Worm (Caenorhabditis elegans) whole organism, L4 larva: Measurements from ENCODE around the gene F25E5.5.

ENCODE experiments used
- T20F7.1 ChIP-seq: fragments of 200-800 bp; sonication (Bioruptor generic); optimal IDR thresholded peaks from 2 replicates; lab custom pipeline; 2018; ENCODE audit warnings: mild to moderate bottlenecking, missing genetic modification characterization, missing compliant biosample characterization
- T26A8.4 ChIP-seq: fragments of 200-800 bp; sonication (Bioruptor generic); IDR thresholded peaks from 2 replicates; pipeline ENCODE4 v1.3.6; 2022; ENCODE audit warnings: missing genetic modification characterization, missing compliant biosample characterization
- Y5F2A.4 ChIP-seq: fragments of 200-800 bp; sonication (Bioruptor generic); optimal IDR thresholded peaks from 2 replicates; lab custom pipeline; 2018; ENCODE audit warnings: mild to moderate bottlenecking, missing genetic modification characterization, missing compliant biosample characterization
- aha-1 ChIP-seq: fragments of 150-350 bp; peaks from one replicate; lab custom pipeline; 2014; ENCODE audit warnings: missing biosample characterization, missing genetic modification characterization
- aly-2 ChIP-seq: sonication (generic microtip); optimal IDR thresholded peaks from 2 replicates; lab custom pipeline; 2018; ENCODE audit warnings: missing biosample characterization, missing genetic modification characterization
- ama-1 ChIP-seq: fragments of 150-350 bp; optimal IDR thresholded peaks from 2 replicates; lab custom pipeline; 2014; ENCODE audit warnings: inconsistent platforms, mixed read lengths
- ces-1 ChIP-seq: fragments of 150-350 bp; sonication (generic microtip); optimal IDR thresholded peaks from 4 replicates; lab custom pipeline; 2014; ENCODE audit warnings: missing biosample characterization, missing genetic modification reagents, missing genetic modification characterization
- cey-2 ChIP-seq: sonication (generic microtip); optimal IDR thresholded peaks from 3 replicates; lab custom pipeline; 2017; ENCODE audit warnings: missing genetic modification characterization, mild to moderate bottlenecking, missing compliant biosample characterization, antibody characterized with exemption, borderline replicate concordance; ENCODE audit not compliant: insufficient read depth
- daf-12 ChIP-seq: fragments of 150-350 bp; optimal IDR thresholded peaks from 2 replicates; lab custom pipeline; 2014; ENCODE audit warnings: missing biosample characterization, missing genetic modification reagents, missing genetic modification characterization
- dmd-6 ChIP-seq: fragments of 200-800 bp; sonication (Bioruptor generic); IDR thresholded peaks from 2 replicates; pipeline ENCODE4 v1.3.6; 2022; ENCODE audit warnings: missing genetic modification reagents, missing genetic modification characterization, missing compliant biosample characterization
- dpl-1 ChIP-seq: fragments of 150-350 bp; optimal IDR thresholded peaks from 2 replicates; lab custom pipeline; 2014; ENCODE audit warnings: missing biosample characterization, missing genetic modification reagents, missing genetic modification characterization
- duxl-1 ChIP-seq: sonication (generic microtip); optimal IDR thresholded peaks from 2 replicates; lab custom pipeline; 2016; ENCODE audit warnings: mild to moderate bottlenecking, missing genetic modification characterization, moderate library complexity, missing compliant biosample characterization; ENCODE audit not compliant: poor library complexity
- egl-27 ChIP-seq: sonication (generic microtip); optimal IDR thresholded peaks from 3 replicates; lab custom pipeline; 2017; ENCODE audit warnings: missing biosample characterization, missing genetic modification reagents, missing genetic modification characterization
- gei-8 ChIP-seq: fragments of 200-800 bp; sonication (Bioruptor generic); optimal IDR thresholded peaks from 2 replicates; lab custom pipeline; 2018; ENCODE audit warnings: mild to moderate bottlenecking, missing genetic modification characterization, missing compliant biosample characterization
- hif-1 ChIP-seq, 2 experiments: sonication (generic microtip); optimal IDR thresholded peaks; 2 replicates each; lab custom pipeline; 2016 to 2017; ENCODE audit warnings: missing compliant biosample characterization in 2 of 2, missing genetic modification characterization in 2 of 2, missing genetic modification reagents in 2 of 2, missing genotype in 2 of 2, mild to moderate bottlenecking in 1 of 2
- hlh-11 ChIP-seq: fragments of 200-800 bp; sonication (Bioruptor generic); optimal IDR thresholded peaks from 2 replicates; lab custom pipeline; 2018; ENCODE audit warnings: mild to moderate bottlenecking, missing genetic modification characterization, missing compliant biosample characterization
- hlh-30 ChIP-seq: sonication (generic microtip); optimal IDR thresholded peaks from 2 replicates; lab custom pipeline; 2017; ENCODE audit warnings: antibody characterized with exemption, mild to moderate bottlenecking, missing genetic modification characterization, missing compliant biosample characterization; ENCODE audit not compliant: insufficient read depth
- lin-1 ChIP-seq: fragments of 200-800 bp; sonication (Bioruptor generic); IDR thresholded peaks from 2 replicates; pipeline ENCODE4 v1.3.6; 2022; ENCODE audit warnings: missing genetic modification reagents, missing genetic modification characterization, missing compliant biosample characterization
- lin-29 ChIP-seq: fragments of 200-800 bp; sonication (Bioruptor generic); IDR thresholded peaks from 2 replicates; pipeline ENCODE4 v1.3.6; 2022; ENCODE audit warnings: missing genetic modification reagents, missing genetic modification characterization, missing compliant biosample characterization
- lin-38 ChIP-seq: fragments of 200-800 bp; sonication (Bioruptor generic); IDR thresholded peaks from 2 replicates; pipeline ENCODE4 v1.3.6; 2022; ENCODE audit warnings: missing genetic modification reagents, missing genetic modification characterization, missing compliant biosample characterization
- lsy-2 ChIP-seq, 2 experiments: fragments of 150-350 bp in 1 of 2; sonication (generic microtip) in 1 of 2; optimal IDR thresholded peaks; 2 replicates each; lab custom pipeline; 2014 to 2017; ENCODE audit warnings: missing biosample characterization in 2 of 2, missing genetic modification characterization in 2 of 2
- madf-9 ChIP-seq: fragments of 200-800 bp; sonication (Bioruptor generic); conservative IDR thresholded peaks from 2 replicates; pipeline ENCODE4 v1.3.6; 2022; ENCODE audit warnings: missing genetic modification reagents, missing genetic modification characterization, missing compliant biosample characterization
- mdl-1 ChIP-seq, 2 experiments: fragments of 150-350 bp in 1 of 2; sonication (generic microtip) in 1 of 2; optimal IDR thresholded peaks; 2 replicates each; lab custom pipeline; 2014 to 2017; ENCODE audit warnings: missing biosample characterization in 2 of 2, missing genetic modification characterization in 2 of 2
- mdt-29 ChIP-seq: fragments of 200-800 bp; sonication (Bioruptor generic); IDR thresholded peaks from 2 replicates; pipeline ENCODE4 v1.3.6; 2022; ENCODE audit warnings: missing genetic modification reagents, missing genetic modification characterization, missing compliant biosample characterization
- mep-1 ChIP-seq: fragments of 150-350 bp; sonication (generic microtip); optimal IDR thresholded peaks from 3 replicates; lab custom pipeline; 2014; ENCODE audit warnings: missing biosample characterization, missing genetic modification characterization
- mes-2 ChIP-seq: sonication (generic microtip); optimal IDR thresholded peaks from 2 replicates; lab custom pipeline; 2016; ENCODE audit warnings: missing genotype, mild to moderate bottlenecking, missing genetic modification characterization, missing compliant biosample characterization; ENCODE audit not compliant: poor library complexity, severe bottlenecking
- mxl-2 ChIP-seq: fragments of 200-800 bp; sonication (Bioruptor generic); conservative IDR thresholded peaks from 2 replicates; pipeline ENCODE4 v1.3.6; 2022; ENCODE audit warnings: missing genetic modification reagents, missing genetic modification characterization, missing compliant biosample characterization
- mxl-3 ChIP-seq: fragments of 200-800 bp; sonication (Bioruptor generic); optimal IDR thresholded peaks from 2 replicates; lab custom pipeline; 2018; ENCODE audit warnings: mild to moderate bottlenecking, missing genetic modification characterization, missing compliant biosample characterization
- nhr-25 ChIP-seq: sonication (generic microtip); optimal IDR thresholded peaks from 2 replicates; lab custom pipeline; 2017; ENCODE audit warnings: missing genetic modification characterization, mild to moderate bottlenecking, missing compliant biosample characterization, antibody characterized with exemption, moderate library complexity, borderline replicate concordance; ENCODE audit not compliant: insufficient read depth
- nhr-28 ChIP-seq: fragments of 150-350 bp; optimal IDR thresholded peaks from 2 replicates; lab custom pipeline; 2014; ENCODE audit warnings: missing biosample characterization, missing genetic modification characterization
- nhr-42 ChIP-seq: fragments of 200-800 bp; sonication (Bioruptor generic); IDR thresholded peaks from 2 replicates; pipeline ENCODE4 v1.3.6; 2022; ENCODE audit warnings: missing genetic modification characterization, missing compliant biosample characterization
- nhr-48 ChIP-seq: sonication (generic microtip); optimal IDR thresholded peaks from 2 replicates; lab custom pipeline; 2016; ENCODE audit warnings: mild to moderate bottlenecking, missing genetic modification characterization, missing compliant biosample characterization
- nhr-77 ChIP-seq: fragments of 150-350 bp; optimal IDR thresholded peaks from 2 replicates; lab custom pipeline; 2014; ENCODE audit warnings: missing biosample characterization, missing genetic modification characterization
- php-3 ChIP-seq: fragments of 200-800 bp; sonication (Bioruptor generic); IDR thresholded peaks from 2 replicates; pipeline ENCODE4 v1.3.6; 2022; ENCODE audit warnings: missing genetic modification reagents, missing genetic modification characterization, missing compliant biosample characterization
- snpc-1.2 ChIP-seq: fragments of 200-800 bp; sonication (Bioruptor generic); IDR thresholded peaks from 2 replicates; pipeline ENCODE4 v1.3.6; 2022; ENCODE audit warnings: missing genetic modification reagents, missing genetic modification characterization, missing compliant biosample characterization
- tra-1 ChIP-seq: fragments of 200-800 bp; sonication (Bioruptor generic); IDR thresholded peaks from 2 replicates; pipeline ENCODE4 v1.3.6; 2022; ENCODE audit warnings: missing genetic modification reagents, missing genetic modification characterization, missing compliant biosample characterization
- unc-130 ChIP-seq: sonication (generic microtip); optimal IDR thresholded peaks from 2 replicates; lab custom pipeline; 2016; ENCODE audit warnings: missing genetic modification reagents, missing genetic modification characterization, missing compliant biosample characterization
- unc-62 ChIP-seq, 3 experiments: fragments of 150-350 bp in 1 of 3; sonication (generic microtip); optimal IDR thresholded peaks in 2 of 3; peaks in 1 of 3; 1 replicate in 1 of 3; 2 replicates in 2 of 3; lab custom pipeline; 2014 to 2017; ENCODE audit warnings: missing biosample characterization in 3 of 3, missing genetic modification characterization in 3 of 3, missing genetic modification reagents in 3 of 3, missing genotype in 1 of 3
- ztf-7 ChIP-seq: fragments of 150-350 bp; optimal IDR thresholded peaks from 2 replicates; lab custom pipeline; 2014; ENCODE audit warnings: missing biosample characterization, missing genetic modification characterization

The F25E5.5 gene

DNA sequence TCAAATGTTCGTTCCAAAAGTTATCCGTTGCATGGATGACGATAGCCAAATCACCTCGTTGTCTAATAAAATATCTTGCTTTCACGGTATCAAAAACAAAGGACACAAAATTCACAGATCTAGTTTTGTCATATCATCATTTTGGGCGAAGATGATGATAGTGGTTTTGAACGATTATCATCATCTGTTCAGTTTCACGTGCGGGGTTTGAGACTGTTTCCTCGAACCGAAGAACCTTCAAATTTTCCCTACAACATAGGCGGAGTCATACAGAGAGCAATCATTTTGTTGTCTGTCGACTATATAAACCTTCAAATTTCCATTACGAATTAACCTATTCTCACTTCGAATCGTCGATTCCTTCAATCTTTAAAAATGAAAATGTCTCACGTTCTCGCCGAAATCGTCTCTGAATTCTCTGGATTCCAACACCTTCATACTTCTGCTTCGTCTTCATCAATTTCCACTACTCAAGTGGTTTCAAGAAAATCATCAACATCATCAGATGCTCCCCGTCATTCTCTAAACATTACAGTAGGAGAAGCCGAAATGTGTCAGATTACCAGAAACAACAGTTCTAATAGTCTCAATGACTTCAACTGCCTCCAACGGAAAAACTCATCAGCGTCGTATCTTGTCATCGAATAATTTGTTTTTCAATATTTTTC is 33.8 kb upstream of the F25E5.5 start, which contains the start of gene F18E3.11:
Gene F18E3.11 (plus strand): TSS at position 376 of the 668 bp plus-strand sequence.
- TF ChIP-seq nhr-48 (tag; lab: Kevin White, UChicago) (peak; percentile 76), aly-2 (no peak), unc-130 (GFP tag; lab: Kevin White, UChicago) (no peak), nhr-28 (tag; lab: Kevin White, UChicago) (peak; percentile 90), nhr-25 (peak; percentile 72), duxl-1 (tag; lab: Kevin White, UChicago) (peak; percentile 10), tra-1 (0 out of 2 replicates have a peak, but pooled peaks have one; percentile 29), hlh-11 (tag; lab: Kevin White, UChicago) (peak; percentile 71), ces-1 (GFP tag; lab: Kevin White, UChicago) (no peak), aha-1 (peak; percentile 77), hif-1 (tag; optimal IDR thresholded peaks at IDR 0.05; lab: Kevin White, UChicago) (peak in 1 of 2 experiments; percentile 50), madf-9 (no peak), php-3 (GFP tag; lab: Robert Waterston, UW) (no peak), dmd-6 (peak; percentile 23; the same call in 1 of the 2 replicates), mdl-1 (tag; optimal IDR thresholded peaks at IDR 0.05; lab: Kevin White, UChicago) (peak in 1 of 2 experiments; percentile 69), mxl-3 (peak; percentile 45), unc-62 (GFP tag; optimal IDR thresholded peaks at IDR 0.05 in 1 of 2; lab: Kevin White, UChicago) (peak in 1 of 2 experiments; percentile 80), unc-62 (tag; optimal IDR thresholded peaks at IDR 0.05; lab: Kevin White, UChicago) (no peak), mdt-29 (GFP tag; lab: Robert Waterston, UW) (peak; percentile 75; the same call in 1 of the 2 replicates), lin-38 (GFP tag; lab: Robert Waterston, UW) (no peak), ztf-7 (no peak), lin-1 (no peak), T26A8.4 (0 out of 2 replicates have a peak, but pooled peaks have one; percentile 35), hlh-30 (tag; lab: Kevin White, UChicago) (peak; percentile 65), ama-1 (lab: Kevin White, UChicago) (peak; percentile 94)

DNA sequence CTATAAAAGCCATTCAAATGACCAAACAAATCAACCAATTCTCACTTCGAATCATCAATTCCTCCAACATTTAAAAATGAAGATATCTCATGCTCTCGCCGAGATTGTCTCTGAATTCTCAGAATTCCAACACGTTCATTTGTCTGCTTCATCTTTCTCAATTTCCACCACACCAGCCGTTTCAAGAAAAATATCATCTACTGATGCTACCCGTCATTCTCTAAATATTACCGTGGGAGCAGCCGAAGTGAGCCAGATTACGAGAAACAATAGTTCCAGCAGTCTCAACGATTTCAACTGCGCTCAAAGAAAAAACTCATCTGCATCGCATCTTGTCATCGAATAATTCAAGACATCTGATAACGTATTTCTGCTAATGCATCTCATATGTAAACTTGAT is 32.2 kb upstream of the F25E5.5 start, which contains the start of gene F18E3.12:
Gene F18E3.12 (plus strand): TSS at position 77 of the 400 bp plus-strand sequence.
- TF ChIP-seq ama-1 (lab: Kevin White, UChicago) (peak; percentile 96), Y5F2A.4 (no peak), nhr-77 (tag; lab: Kevin White, UChicago) (no peak), snpc-1.2 (GFP tag; lab: Robert Waterston, UW) (no peak), duxl-1 (tag; lab: Kevin White, UChicago) (no peak)

- TF ChIP-seq ces-1 (GFP tag; lab: Kevin White, UChicago): no peak
- peak; percentile 64 for TF ChIP-seq dmd-6
- TF ChIP-seq cey-2 (tag; lab: Kevin White, UChicago): peak; percentile 50
- TF ChIP-seq duxl-1 (tag; lab: Kevin White, UChicago): peak; percentile 36
- TF ChIP-seq mep-1 (tag; lab: Kevin White, UChicago): peak; percentile 54
- TF ChIP-seq aha-1: peak; percentile 67
- peak in 1 of 2 experiments; percentile 57 for TF ChIP-seq lsy-2 (tag; optimal IDR thresholded peaks at IDR 0.05; lab: Kevin White, UChicago)
- no peak for TF ChIP-seq lin-29 (GFP tag; lab: Robert Waterston, UW)
- peak; percentile 24; the same call in 1 of the 2 replicates for TF ChIP-seq madf-9
- TF ChIP-seq ama-1 (lab: Kevin White, UChicago): peak; percentile 93
- 0 out of 2 replicates have a peak, but pooled peaks have one; percentile 22 for TF ChIP-seq mxl-2
- no peak for TF ChIP-seq nhr-42
- peak; percentile 58 for TF ChIP-seq nhr-25
- TF ChIP-seq dpl-1 (GFP tag; lab: Kevin White, UChicago): peak; percentile 9
- TF ChIP-seq mdl-1 (tag; optimal IDR thresholded peaks at IDR 0.05; lab: Kevin White, UChicago): peak; percentile 56 to 88
- TF ChIP-seq T26A8.4: peak; percentile 45; the same call in 1 of the 2 replicates
- peak; percentile 84 for TF ChIP-seq nhr-28 (tag; lab: Kevin White, UChicago)
- peak; percentile 72 for TF ChIP-seq mxl-3
- TF ChIP-seq hlh-11 (tag; lab: Kevin White, UChicago): peak; percentile 84
- no peak for TF ChIP-seq T20F7.1 (GFP tag; lab: Kevin White, UChicago)
- TF ChIP-seq gei-8 (GFP tag; lab: Kevin White, UChicago): peak; percentile 37
- no peak for TF ChIP-seq mes-2 (tag; lab: Kevin White, UChicago)
- TF ChIP-seq egl-27 (tag; lab: Kevin White, UChicago): no peak
- TF ChIP-seq unc-62 (GFP tag; optimal IDR thresholded peaks at IDR 0.05 in 1 of 2; lab: Kevin White, UChicago): peak in 1 of 2 experiments; percentile 55
- no peak for TF ChIP-seq unc-62 (tag; optimal IDR thresholded peaks at IDR 0.05; lab: Kevin White, UChicago)
- TF ChIP-seq daf-12: no peak
- peak; percentile 19 to 60 for TF ChIP-seq hif-1 (tag; optimal IDR thresholded peaks at IDR 0.05; lab: Kevin White, UChicago)
- peak; percentile 77 for TF ChIP-seq hlh-30 (tag; lab: Kevin White, UChicago)
- TF ChIP-seq nhr-48 (tag; lab: Kevin White, UChicago): peak; percentile 91
Measured at ce11 chrV:7415780-7416428, 31.2 kb upstream of the F25E5.5 start, which contains the start of gene F18E3.13. Gene F18E3.13 (plus strand): TSS chrV:7416164.
